Worm (Caenorhabditis elegans): Measurements from ENCODE around the gene enri-1.

DNA sequence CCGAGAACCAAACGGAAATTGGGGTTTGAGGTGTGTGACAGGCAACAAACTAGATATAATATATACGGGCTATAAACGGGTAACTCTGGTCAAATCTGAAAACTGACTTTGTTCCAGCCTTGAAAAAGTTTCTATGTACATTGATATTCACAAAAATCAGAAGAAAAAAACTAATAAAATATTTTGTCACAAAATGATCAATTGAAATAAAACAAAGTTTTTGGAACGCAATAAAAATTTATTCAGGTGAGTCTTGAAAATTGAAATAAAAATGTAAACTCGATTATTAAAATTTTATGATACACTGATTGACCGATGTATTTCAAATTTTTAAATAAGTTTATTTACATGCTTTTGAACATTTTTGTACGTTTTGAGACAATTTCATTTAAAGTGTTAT lies 39.1 kb downstream of the enri-1 start, which contains the start of gene B0281.6:
- no peak for TF ChIP-seq ztf-29 (GFP tag; IDR thresholded peaks at IDR 0.05)
- no peak for TF ChIP-seq flt-1 (GFP tag; IDR thresholded peaks at IDR 0.05)
- no peak for TF ChIP-seq T22C8.4 (GFP tag; IDR thresholded peaks at IDR 0.05)
- TF ChIP-seq med-1 (GFP tag; optimal IDR thresholded peaks at IDR 0.05; ENCODE audit: insufficient read depth) = no peak
- TF ChIP-seq tab-1 (GFP tag; IDR thresholded peaks at IDR 0.05) = no peak
- TF ChIP-seq ztf-23 (GFP tag; IDR thresholded peaks at IDR 0.05) = no peak
- no peak for TF ChIP-seq cog-1 (tag; optimal IDR thresholded peaks at IDR 0.05)
- no peak for TF ChIP-seq ref-1 (GFP tag; conservative IDR thresholded peaks at IDR 0.05)
